Worm (Caenorhabditis elegans) whole organism, midembryonic: Measurements from ENCODE around the gene mtch-1.

Source experiments
- T22C8.4 ChIP-seq: fragments of 200-800 bp; sonication (Bioruptor generic); IDR thresholded peaks from 2 replicates; pipeline ENCODE4 v1.3.6; 2022; ENCODE audit warnings: missing genetic modification characterization, missing compliant biosample characterization
- cog-1 ChIP-seq: sonication (generic microtip); optimal IDR thresholded peaks from 2 replicates; lab custom pipeline; 2016; ENCODE audit warnings: missing genetic modification characterization, missing compliant biosample characterization
- flt-1 ChIP-seq: fragments of 200-800 bp; sonication (Bioruptor generic); IDR thresholded peaks from 2 replicates; pipeline ENCODE4 v1.3.6; 2022; ENCODE audit warnings: missing genetic modification characterization, missing compliant biosample characterization
- klf-2 ChIP-seq: fragments of 200-800 bp; sonication (Bioruptor generic); conservative IDR thresholded peaks from 2 replicates; pipeline ENCODE4 v1.3.6; 2022; ENCODE audit warnings: missing genetic modification reagents, missing genetic modification characterization, missing compliant biosample characterization
- med-1 ChIP-seq: sonication (generic microtip); optimal IDR thresholded peaks from 2 replicates; lab custom pipeline; 2017; ENCODE audit warnings: missing genetic modification characterization, mild to moderate bottlenecking, missing compliant biosample characterization, antibody characterized with exemption, missing genetic modification reagents; ENCODE audit not compliant: insufficient read depth
- ref-1 ChIP-seq: fragments of 200-800 bp; sonication (Bioruptor generic); conservative IDR thresholded peaks from 2 replicates; pipeline ENCODE4 v1.3.6; 2022; ENCODE audit warnings: missing genetic modification reagents, missing genetic modification characterization, missing compliant biosample characterization
- tab-1 ChIP-seq: fragments of 200-800 bp; sonication (Bioruptor generic); IDR thresholded peaks from 2 replicates; pipeline ENCODE4 v1.3.6; 2022; ENCODE audit warnings: missing genetic modification characterization, missing compliant biosample characterization
- ztf-23 ChIP-seq: fragments of 200-800 bp; sonication (Bioruptor generic); IDR thresholded peaks from 2 replicates; pipeline ENCODE4 v1.3.6; 2022; ENCODE audit warnings: missing genetic modification reagents, missing genetic modification characterization, missing compliant biosample characterization
- ztf-29 ChIP-seq: fragments of 200-800 bp; sonication (Bioruptor generic); IDR thresholded peaks from 2 replicates; pipeline ENCODE4 v1.3.6; 2022; ENCODE audit warnings: missing genetic modification reagents, missing genetic modification characterization, missing compliant biosample characterization

DNA sequence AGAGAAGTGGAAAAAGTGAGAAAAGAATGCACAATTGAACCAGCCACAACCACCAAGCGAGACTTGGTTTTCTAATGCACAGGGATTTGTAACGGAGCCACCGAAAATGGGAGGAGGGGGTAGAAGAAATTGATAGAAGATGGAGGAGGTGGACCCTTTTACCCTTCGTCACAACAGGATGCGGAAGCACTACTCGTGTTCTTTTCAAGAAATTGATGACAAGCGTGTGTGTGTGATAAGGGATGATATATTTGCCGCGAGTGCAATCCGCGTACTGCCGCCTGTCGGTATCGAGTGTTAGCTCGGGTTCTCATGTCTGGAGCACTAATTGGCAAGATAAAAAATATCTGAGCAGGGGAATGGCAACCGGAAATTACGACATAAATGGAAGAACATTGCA, 50.0 kb downstream of the mtch-1 start, which contains the start of gene F21D12.3:
- TF ChIP-seq med-1 (GFP tag; lab: Kevin White, UChicago) (no peak), cog-1 (tag; lab: Kevin White, UChicago) (no peak), flt-1 (GFP tag; lab: Robert Waterston, UW) (no peak), T22C8.4 (GFP tag; lab: Robert Waterston, UW) (no peak), ztf-23 (GFP tag; lab: Robert Waterston, UW) (no peak), ztf-29 (GFP tag; lab: Robert Waterston, UW) (no peak), tab-1 (GFP tag; lab: Robert Waterston, UW) (no peak), ref-1 (no peak), klf-2 (GFP tag; lab: Robert Waterston, UW) (no peak)
